Fruit fly (Drosophila melanogaster) S2 (cell line): ENCODE data around the gene brk.

ENCODE experiments used
- CG8478 ChIP-seq: fragments of >200 bp; optimal IDR thresholded peaks from 2 replicates; lab custom pipeline; 2018
- CTCF ChIP-seq, 2 experiments: fragments of >200 bp; optimal IDR thresholded peaks; 2 replicates each; lab custom pipeline; 2018

dm6 chrX:7358496-7358895, 50.8 kb downstream of the brk start, which contains the start of gene CG1999:
- no peak for TF ChIP-seq CG8478 (lab: Kevin White, UChicago)
- TF ChIP-seq CTCF (optimal IDR thresholded peaks at IDR 0.05; lab: Kevin White, UChicago): no peak
